2 worm cellular contexts compared by ENCODE assay signal in genomic region chrV:11638634-11639117, ce11.
TF ChIP-seq lines count a peak whose summit lies in the region.

No protein-coding gene starts in this region.

TF ChIP-seq in whole organism, L2 larva, 48 proteins besides CTCF, POLR2A, EP300 and RAD21 (continued from another document):
- TF ChIP-seq mbf-1 (tag; optimal IDR thresholded peaks at IDR 0.05; lab: Kevin White, UChicago): no peak
- TF ChIP-seq snpc-4 (tag; optimal IDR thresholded peaks at IDR 0.05; lab: Kevin White, UChicago): peak; percentile 43
- TF ChIP-seq fos-1 (tag; optimal IDR thresholded peaks at IDR 0.05; lab: Kevin White, UChicago): no peak
- TF ChIP-seq nhr-12 (tag; optimal IDR thresholded peaks at IDR 0.05; lab: Kevin White, UChicago): no peak
- TF ChIP-seq lin-39 (tag; optimal IDR thresholded peaks at IDR 0.05; lab: Kevin White, UChicago): no peak
- TF ChIP-seq sma-9 (GFP tag; optimal IDR thresholded peaks at IDR 0.05; lab: Kevin White, UChicago): peak; percentile 43
- TF ChIP-seq sma-9 (tag; optimal IDR thresholded peaks at IDR 0.05; lab: Kevin White, UChicago): no peak
- no peak for TF ChIP-seq elt-3 (tag; optimal IDR thresholded peaks at IDR 0.05; lab: Kevin White, UChicago)
- TF ChIP-seq ZK546.5 (tag; optimal IDR thresholded peaks at IDR 0.05; lab: Kevin White, UChicago): no peak
- no peak for TF ChIP-seq ceh-82 (tag; optimal IDR thresholded peaks at IDR 0.05; lab: Kevin White, UChicago)
- no peak for TF ChIP-seq unc-62 (GFP tag; optimal IDR thresholded peaks at IDR 0.05; lab: Kevin White, UChicago)
- no peak for TF ChIP-seq sma-3 (GFP tag; optimal IDR thresholded peaks at IDR 0.05; lab: Kevin White, UChicago)
- no peak for TF ChIP-seq lin-13 (GFP tag; optimal IDR thresholded peaks at IDR 0.05; lab: Kevin White, UChicago)
- no peak for TF ChIP-seq nhr-25 (tag; optimal IDR thresholded peaks at IDR 0.05; lab: Kevin White, UChicago)
- TF ChIP-seq aly-2 (tag; optimal IDR thresholded peaks at IDR 0.05; lab: Kevin White, UChicago): no peak
- no peak for TF ChIP-seq nhr-77 (tag; optimal IDR thresholded peaks at IDR 0.05; lab: Kevin White, UChicago)
- peak; percentile 42 for TF ChIP-seq nhr-11 (tag; optimal IDR thresholded peaks at IDR 0.05; lab: Kevin White, UChicago)
- no peak for TF ChIP-seq R02D3.7 (tag; optimal IDR thresholded peaks at IDR 0.05; lab: Kevin White, UChicago)
- peak; percentile 46 for TF ChIP-seq sem-4 (tag; optimal IDR thresholded peaks at IDR 0.05; lab: Kevin White, UChicago)
- TF ChIP-seq C34F6.9 (tag; optimal IDR thresholded peaks at IDR 0.05; lab: Kevin White, UChicago): peak; percentile 69
- no peak for TF ChIP-seq unc-39 (tag; optimal IDR thresholded peaks at IDR 0.05; lab: Kevin White, UChicago)
- TF ChIP-seq Y55F3AM.14 (GFP tag; optimal IDR thresholded peaks at IDR 0.05; lab: Kevin White, UChicago): peak; percentile 69
- TF ChIP-seq ama-1 (optimal IDR thresholded peaks at IDR 0.05; lab: Kevin White, UChicago): no peak
- no peak for TF ChIP-seq lin-11 (tag; optimal IDR thresholded peaks at IDR 0.05; lab: Kevin White, UChicago)
- TF ChIP-seq crh-2 (tag; optimal IDR thresholded peaks at IDR 0.05; lab: Kevin White, UChicago): peak; percentile 70

TF ChIP-seq in whole organism, L4 larva, 104 proteins besides CTCF, POLR2A, EP300 and RAD21 (continued from another document):
- TF ChIP-seq saeg-2 (GFP tag; IDR thresholded peaks at IDR 0.05; lab: Robert Waterston, UW) (0 out of 2 replicates have a peak, but pooled peaks have one; percentile 17), hlh-30 (tag; optimal IDR thresholded peaks at IDR 0.05; lab: Kevin White, UChicago; ENCODE audit: insufficient read depth) (peak; percentile 74), daf-16 (GFP tag; optimal IDR thresholded peaks at IDR 0.05; lab: Kevin White, UChicago) (peak in 1 of 2 experiments; percentile 46), daf-16 (tag; optimal IDR thresholded peaks at IDR 0.05; lab: Kevin White, UChicago) (no peak), mep-1 (tag; optimal IDR thresholded peaks at IDR 0.05; lab: Kevin White, UChicago) (peak; percentile 50), snpc-4 (tag; optimal IDR thresholded peaks at IDR 0.05; lab: Kevin White, UChicago) (no peak), ctbp-1 (GFP tag; IDR thresholded peaks at IDR 0.05; lab: Robert Waterston, UW) (peak; percentile 63; the same call in 1 of the 2 replicates), nhr-25 (tag; optimal IDR thresholded peaks at IDR 0.05; lab: Kevin White, UChicago; ENCODE audit: borderline replicate concordance, insufficient read depth) (no peak), nhr-11 (tag; optimal IDR thresholded peaks at IDR 0.05; lab: Kevin White, UChicago) (peak; percentile 65), nhr-41 (GFP tag; IDR thresholded peaks at IDR 0.05; lab: Robert Waterston, UW) (no peak), duxl-1 (tag; optimal IDR thresholded peaks at IDR 0.05; lab: Kevin White, UChicago; ENCODE audit: poor library complexity) (no peak), ces-1 (GFP tag; optimal IDR thresholded peaks at IDR 0.05; lab: Kevin White, UChicago) (no peak), nhr-48 (tag; optimal IDR thresholded peaks at IDR 0.05; lab: Kevin White, UChicago) (no peak), nhr-10 (tag; optimal IDR thresholded peaks at IDR 0.05; lab: Kevin White, UChicago) (no peak), ceh-82 (tag; optimal IDR thresholded peaks at IDR 0.05; lab: Kevin White, UChicago) (no peak), lsy-2 (tag; optimal IDR thresholded peaks at IDR 0.05; lab: Kevin White, UChicago) (peak; percentile 39 to 58), lin-1 (GFP tag; IDR thresholded peaks at IDR 0.05; lab: Robert Waterston, UW) (no peak), pha-4 (GFP tag; IDR thresholded peaks at IDR 0.05; lab: Robert Waterston, UW) (no peak), pha-4 (tag; optimal IDR thresholded peaks at IDR 0.05; lab: Kevin White, UChicago) (peak; percentile 73), spr-1 (tag; optimal IDR thresholded peaks at IDR 0.05; lab: Kevin White, UChicago) (no peak), ceh-20 (GFP tag; IDR thresholded peaks at IDR 0.05; lab: Robert Waterston, UW) (peak; percentile 76)
